Worm (Caenorhabditis elegans) whole organism, early embryonic: ENCODE data around the gene wht-6.

ENCODE experiments used
- ceh-13 ChIP-seq: fragments of 200-800 bp; sonication (Bioruptor generic); optimal IDR thresholded peaks from 2 replicates; lab custom pipeline; 2018; ENCODE audit warnings: mild to moderate bottlenecking, missing genetic modification characterization, missing compliant biosample characterization
- sea-1 ChIP-seq: fragments of 200-800 bp; sonication (Bioruptor generic); conservative IDR thresholded peaks from 2 replicates; pipeline ENCODE4 v1.3.6; 2022; ENCODE audit warnings: missing genetic modification characterization, missing compliant biosample characterization
- tbx-37 ChIP-seq: fragments of 200-800 bp; sonication (Bioruptor generic); conservative IDR thresholded peaks from 2 replicates; pipeline ENCODE4 v1.3.6; 2022; ENCODE audit warnings: missing genetic modification reagents, missing genetic modification characterization, missing compliant biosample characterization
- tra-4 ChIP-seq: sonication (generic microtip); optimal IDR thresholded peaks from 2 replicates; lab custom pipeline; 2017; ENCODE audit warnings: missing genetic modification characterization, missing compliant biosample characterization

DNA sequence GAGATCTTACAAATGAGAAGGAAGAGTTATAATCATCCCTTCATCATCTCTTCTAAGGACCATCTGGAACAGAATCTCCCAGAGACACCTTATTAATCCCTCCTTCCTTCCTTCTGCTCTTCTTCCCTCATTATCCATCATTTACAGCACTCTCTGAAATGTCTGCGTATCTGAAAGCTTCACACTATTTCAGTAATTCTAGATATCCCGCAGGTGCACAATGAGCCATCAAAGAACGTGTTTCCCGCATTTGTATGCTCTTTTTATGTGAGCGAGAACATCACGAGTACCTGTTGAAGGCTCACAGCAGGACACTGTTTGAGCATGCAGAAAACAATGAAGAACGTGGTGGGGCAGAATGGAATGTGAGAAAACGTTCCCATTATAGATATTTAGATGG, 4.8 kb downstream of the wht-6 start:
- TF ChIP-seq ceh-13 (GFP tag; lab: Kevin White, UChicago) (no peak), tbx-37 (GFP tag; lab: Robert Waterston, UW) (no peak), sea-1 (GFP tag; lab: Robert Waterston, UW) (no peak), tra-4 (tag; lab: Kevin White, UChicago) (no peak)
